Worm (Caenorhabditis elegans): ENCODE data around the gene ZC190.10.

The ZC190.10 gene

ce11 chrV:8653080-8653821 lies 42.9 kb downstream of the ZC190.10 start:
- TF ChIP-seq tlp-1 (tag; optimal IDR thresholded peaks at IDR 0.05) (peak; percentile 10), nhr-71 (tag; optimal IDR thresholded peaks at IDR 0.05) (peak; percentile 34), nhr-19 (GFP tag; conservative IDR thresholded peaks at IDR 0.05) (peak; percentile 20; the same call in 1 of the 2 replicates), rnt-1 (tag; optimal IDR thresholded peaks at IDR 0.05) (peak; percentile 47), zip-4 (GFP tag; optimal IDR thresholded peaks at IDR 0.05) (no peak), nhr-90 (tag; optimal IDR thresholded peaks at IDR 0.05; ENCODE audit: poor library complexity) (peak; percentile 33), ceh-8 (GFP tag; optimal IDR thresholded peaks at IDR 0.05) (no peak), elt-2 (tag; optimal IDR thresholded peaks at IDR 0.05) (peak; percentile 18), nhr-85 (tag) (peak; percentile 93), nhr-20 (tag; optimal IDR thresholded peaks at IDR 0.05) (peak; percentile 23), C34B4.2 (tag; optimal IDR thresholded peaks at IDR 0.05) (no peak), lin-35 (GFP tag; optimal IDR thresholded peaks at IDR 0.05) (peak in 1 of 2 experiments; percentile 5), blmp-1 (tag; optimal IDR thresholded peaks at IDR 0.05) (peak; percentile 86), ztf-4 (tag; optimal IDR thresholded peaks at IDR 0.05) (no peak), lin-39 (tag; optimal IDR thresholded peaks at IDR 0.05) (no peak), elt-3 (tag; optimal IDR thresholded peaks at IDR 0.05) (peak in 4 of 6 experiments; percentile 8 to 88 (median 58)), skn-1 (tag; optimal IDR thresholded peaks at IDR 0.05) (no peak)

DNA sequence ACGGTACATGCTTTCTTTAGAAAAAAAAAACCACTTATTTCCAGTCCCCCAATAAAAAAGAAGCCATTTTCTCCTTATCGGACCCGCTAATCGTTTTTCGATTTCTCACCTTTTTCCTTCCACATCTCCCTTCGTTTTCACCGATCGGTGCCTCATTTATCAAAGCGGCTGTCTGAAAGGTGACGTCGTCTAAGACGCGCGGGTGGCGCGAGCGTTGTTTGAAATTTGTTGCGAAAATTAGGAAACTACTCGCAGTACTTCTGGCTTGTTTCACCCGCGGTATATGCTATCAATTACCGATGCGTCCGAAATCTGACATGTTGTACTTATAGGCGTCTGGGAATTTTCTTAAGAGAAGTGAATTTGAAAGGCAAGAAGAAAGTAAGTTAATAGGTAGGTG lies 43.9 kb downstream of the ZC190.10 start:
- TF ChIP-seq nhr-19 (GFP tag; conservative IDR thresholded peaks at IDR 0.05) = no peak
- TF ChIP-seq xbp-1 (tag; optimal IDR thresholded peaks at IDR 0.05) = peak; percentile 54
- TF ChIP-seq tbx-2 (tag; optimal IDR thresholded peaks at IDR 0.05) = no peak
- 0 out of 2 replicates have a peak, but pooled peaks have one; percentile 6 for TF ChIP-seq grh-1 (GFP tag; IDR thresholded peaks at IDR 0.05)
- TF ChIP-seq aha-1 (tag; optimal IDR thresholded peaks at IDR 0.05) = no peak
- peak; percentile 23 for TF ChIP-seq irx-1 (tag; optimal IDR thresholded peaks at IDR 0.05)
- no peak for TF ChIP-seq nhr-77 (tag; optimal IDR thresholded peaks at IDR 0.05)
- TF ChIP-seq ztf-11 (tag; optimal IDR thresholded peaks at IDR 0.05) = no peak
- no peak for TF ChIP-seq egl-13 (tag; optimal IDR thresholded peaks at IDR 0.05)
- peak; percentile 18 for TF ChIP-seq mep-1 (tag; optimal IDR thresholded peaks at IDR 0.05)
- TF ChIP-seq C34B4.2 (tag; optimal IDR thresholded peaks at IDR 0.05) = no peak
- TF ChIP-seq sox-4 (tag; optimal IDR thresholded peaks at IDR 0.05) = no peak
- TF ChIP-seq unc-98 (GFP tag; IDR thresholded peaks at IDR 0.05) = no peak
- TF ChIP-seq F16B12.6 (tag; optimal IDR thresholded peaks at IDR 0.05) = no peak
- no peak for TF ChIP-seq unc-30 (tag; optimal IDR thresholded peaks at IDR 0.05)
- no peak for TF ChIP-seq mef-2 (tag; optimal IDR thresholded peaks at IDR 0.05)
- no peak for TF ChIP-seq pqm-1 (tag; optimal IDR thresholded peaks at IDR 0.05)
- no peak for TF ChIP-seq zip-4 (GFP tag; optimal IDR thresholded peaks at IDR 0.05)
- peak; percentile 38 for TF ChIP-seq rnt-1 (tag; optimal IDR thresholded peaks at IDR 0.05)
- no peak for TF ChIP-seq sptf-1 (tag; optimal IDR thresholded peaks at IDR 0.05)
- TF ChIP-seq elt-2 (tag; optimal IDR thresholded peaks at IDR 0.05) = no peak
- TF ChIP-seq lin-14 (GFP tag; optimal IDR thresholded peaks at IDR 0.05) = peak; percentile 58
- TF ChIP-seq C04F5.9 (tag; optimal IDR thresholded peaks at IDR 0.05) = no peak
- TF ChIP-seq ceh-82 (tag; optimal IDR thresholded peaks at IDR 0.05) = no peak
- TF ChIP-seq ceh-8 (GFP tag; optimal IDR thresholded peaks at IDR 0.05) = no peak
- no peak for TF ChIP-seq swsn-7 (tag; optimal IDR thresholded peaks at IDR 0.05)
- peak; percentile 92 for TF ChIP-seq nhr-85 (tag)
- peak; percentile 82 for TF ChIP-seq blmp-1 (tag; optimal IDR thresholded peaks at IDR 0.05)
- no peak for TF ChIP-seq mdl-1 (tag; optimal IDR thresholded peaks at IDR 0.05)
- TF ChIP-seq hlh-17 (GFP tag; optimal IDR thresholded peaks at IDR 0.05; ENCODE audit: borderline replicate concordance) = no peak
- TF ChIP-seq unc-86 (tag; optimal IDR thresholded peaks at IDR 0.05) = no peak
- no peak for TF ChIP-seq fkh-4 (tag; optimal IDR thresholded peaks at IDR 0.05; ENCODE audit: borderline replicate concordance)
- TF ChIP-seq C16A3.4 (tag; optimal IDR thresholded peaks at IDR 0.05) = no peak
- no peak for TF ChIP-seq vab-15 (tag; optimal IDR thresholded peaks at IDR 0.05)
- no peak for TF ChIP-seq nhr-84 (tag; optimal IDR thresholded peaks at IDR 0.05)
- peak; percentile 32 for TF ChIP-seq snu-23 (GFP tag; optimal IDR thresholded peaks at IDR 0.05)
- TF ChIP-seq dsc-1 (tag; optimal IDR thresholded peaks at IDR 0.05) = no peak
- no peak for TF ChIP-seq lin-35 (GFP tag; optimal IDR thresholded peaks at IDR 0.05)
- no peak for TF ChIP-seq isw-1 (GFP tag; IDR thresholded peaks at IDR 0.05)
- peak in 1 of 6 experiments; percentile 14 for TF ChIP-seq elt-3 (tag; optimal IDR thresholded peaks at IDR 0.05)
- TF ChIP-seq nhr-237 (tag; optimal IDR thresholded peaks at IDR 0.05) = no peak
- no peak for TF ChIP-seq nhr-28 (tag; optimal IDR thresholded peaks at IDR 0.05)
